Worm (Caenorhabditis elegans) whole organism, L2 larva: ENCODE measurements around the gene F36H12.9.

ENCODE experiments used
- blmp-1 ChIP-seq: sonication (generic microtip); optimal IDR thresholded peaks from 2 replicates; lab custom pipeline; 2017; ENCODE audit warnings: missing genetic modification characterization, mild to moderate bottlenecking, missing compliant biosample characterization, antibody characterized with exemption, moderate library complexity; ENCODE audit not compliant: insufficient read depth
- elt-1 ChIP-seq: fragments of 150-350 bp; optimal IDR thresholded peaks from 2 replicates; lab custom pipeline; 2014; ENCODE audit warnings: missing biosample characterization, missing genetic modification characterization
- fos-1 ChIP-seq: fragments of 150-350 bp; optimal IDR thresholded peaks from 2 replicates; lab custom pipeline; 2014; ENCODE audit warnings: missing biosample characterization, missing genetic modification characterization
- lin-13 ChIP-seq: fragments of 150-350 bp; optimal IDR thresholded peaks from 2 replicates; lab custom pipeline; 2014; ENCODE audit warnings: missing biosample characterization, missing genetic modification reagents, missing genetic modification characterization
- mdl-1 ChIP-seq, 2 experiments: fragments of 150-350 bp in 1 of 2; sonication (generic microtip) in 1 of 2; optimal IDR thresholded peaks; 2 replicates each; lab custom pipeline; 2017; ENCODE audit warnings: missing biosample characterization in 2 of 2, missing genetic modification characterization in 2 of 2
- nhr-10 ChIP-seq: sonication (generic microtip); optimal IDR thresholded peaks from 2 replicates; lab custom pipeline; 2017; ENCODE audit warnings: missing biosample characterization, missing genetic modification characterization
- nhr-12 ChIP-seq: fragments of 150-350 bp; optimal IDR thresholded peaks from 2 replicates; lab custom pipeline; 2014; ENCODE audit warnings: missing biosample characterization, missing genetic modification characterization
- nhr-6 ChIP-seq: fragments of 150-350 bp; optimal IDR thresholded peaks from 2 replicates; lab custom pipeline; 2014; ENCODE audit warnings: missing biosample characterization, missing genetic modification characterization
- ztf-4 ChIP-seq: fragments of 150-350 bp; optimal IDR thresholded peaks from 2 replicates; lab custom pipeline; 2014; ENCODE audit warnings: missing biosample characterization, missing genetic modification characterization

ce11 chrIV:5272518-5272917 is 15.7 kb downstream of the F36H12.9 start, which contains the start of gene F36H12.3:
- TF ChIP-seq nhr-10 (no peak), nhr-6 (tag; lab: Kevin White, UChicago) (no peak), mdl-1 (tag; optimal IDR thresholded peaks at IDR 0.05; lab: Kevin White, UChicago) (no peak), ztf-4 (tag; lab: Kevin White, UChicago) (no peak), nhr-12 (no peak), lin-13 (no peak), elt-1 (tag; lab: Kevin White, UChicago) (no peak), fos-1 (tag; lab: Kevin White, UChicago) (no peak), blmp-1 (tag; lab: Kevin White, UChicago) (no peak)
